Worm (Caenorhabditis elegans) whole organism, L1 larva: ENCODE data around the gene dhrr-1.

Source experiments
- aly-2 ChIP-seq: fragments of 150-350 bp; optimal IDR thresholded peaks from 2 replicates; lab custom pipeline; 2014; ENCODE audit warnings: missing biosample characterization, missing genetic modification characterization
- ama-1 ChIP-seq: fragments of 150-350 bp; optimal IDR thresholded peaks from 2 replicates; lab custom pipeline; 2014
- ceh-63 ChIP-seq: fragments of 200-800 bp; sonication (Bioruptor generic); optimal IDR thresholded peaks from 2 replicates; lab custom pipeline; 2018; ENCODE audit warnings: mild to moderate bottlenecking, missing genetic modification characterization, missing compliant biosample characterization
- ceh-90 ChIP-seq: sonication (generic microtip); optimal IDR thresholded peaks from 2 replicates; lab custom pipeline; 2016; ENCODE audit warnings: missing genetic modification characterization, missing compliant biosample characterization
- ces-1 ChIP-seq: fragments of 150-350 bp; optimal IDR thresholded peaks from 2 replicates; lab custom pipeline; 2014; ENCODE audit warnings: missing biosample characterization, missing genetic modification reagents, missing genetic modification characterization
- dpl-1 ChIP-seq, 3 experiments: fragments of 150-350 bp in 2 of 3; sonication (generic microtip) in 1 of 3; optimal IDR thresholded peaks; 2 replicates each; lab custom pipeline; 2014 to 2017; ENCODE audit warnings: missing biosample characterization in 3 of 3, missing genetic modification characterization in 3 of 3, missing genetic modification reagents in 3 of 3
- dsc-1 ChIP-seq: sonication (generic microtip); optimal IDR thresholded peaks from 2 replicates; lab custom pipeline; 2016; ENCODE audit warnings: mild to moderate bottlenecking, missing genetic modification characterization, missing compliant biosample characterization
- efl-1 ChIP-seq, 4 experiments: fragments of 150-350 bp; optimal IDR thresholded peaks in 3 of 4; peaks in 1 of 4; 1 replicate in 1 of 4; 2 replicates in 3 of 4; lab custom pipeline; 2014; ENCODE audit warnings: missing biosample characterization in 2 of 4, missing genetic modification characterization in 2 of 4, missing genetic modification reagents in 2 of 4
- efl-3 ChIP-seq: fragments of 200-800 bp; sonication (Bioruptor generic); optimal IDR thresholded peaks from 2 replicates; lab custom pipeline; 2018; ENCODE audit warnings: mild to moderate bottlenecking, missing genetic modification characterization, missing compliant biosample characterization
- ets-5 ChIP-seq: fragments of 200-800 bp; sonication (Bioruptor generic); IDR thresholded peaks from 2 replicates; pipeline ENCODE4 v1.3.6; 2022; ENCODE audit warnings: missing genetic modification characterization, missing compliant biosample characterization
- fkh-10 ChIP-seq: sonication (generic microtip); optimal IDR thresholded peaks from 2 replicates; lab custom pipeline; 2017; ENCODE audit warnings: missing biosample characterization, missing genetic modification reagents, missing genetic modification characterization
- fkh-4 ChIP-seq: sonication (generic microtip); optimal IDR thresholded peaks from 2 replicates; lab custom pipeline; 2016; ENCODE audit warnings: missing compliant biosample characterization, missing genetic modification characterization, borderline replicate concordance
- fos-1 ChIP-seq: fragments of 150-350 bp; optimal IDR thresholded peaks from 2 replicates; lab custom pipeline; 2014; ENCODE audit warnings: missing biosample characterization, missing genetic modification characterization
- jun-1 ChIP-seq: fragments of 150-350 bp; optimal IDR thresholded peaks from 2 replicates; lab custom pipeline; 2014; ENCODE audit warnings: missing biosample characterization, missing genetic modification reagents, missing genetic modification characterization
- lin-13 ChIP-seq: fragments of 150-350 bp; optimal IDR thresholded peaks from 2 replicates; lab custom pipeline; 2014; ENCODE audit warnings: missing biosample characterization, missing genetic modification reagents, missing genetic modification characterization
- lin-14 ChIP-seq: fragments of 200-800 bp; sonication (Bioruptor generic); optimal IDR thresholded peaks from 2 replicates; lab custom pipeline; 2018; ENCODE audit warnings: mild to moderate bottlenecking, missing genetic modification characterization, moderate library complexity, missing compliant biosample characterization
- lin-15B ChIP-seq: fragments of 150-350 bp; sonication (generic microtip); optimal IDR thresholded peaks from 3 replicates; lab custom pipeline; 2014; ENCODE audit warnings: missing biosample characterization, missing genetic modification characterization
- lin-39 ChIP-seq: fragments of 150-350 bp; optimal IDR thresholded peaks from 2 replicates; lab custom pipeline; 2014; ENCODE audit warnings: missing biosample characterization, missing genetic modification reagents, missing genetic modification characterization
- lir-3 ChIP-seq: sonication (generic microtip); optimal IDR thresholded peaks from 2 replicates; lab custom pipeline; 2016; ENCODE audit warnings: mild to moderate bottlenecking, missing genetic modification characterization, moderate library complexity, missing compliant biosample characterization; ENCODE audit not compliant: poor library complexity
- lsy-2 ChIP-seq, 2 experiments: fragments of 150-350 bp; optimal IDR thresholded peaks; 2 replicates each; lab custom pipeline; 2014; ENCODE audit warnings: missing biosample characterization in 2 of 2, missing genetic modification characterization in 2 of 2
- nhr-20 ChIP-seq: sonication (generic microtip); optimal IDR thresholded peaks from 2 replicates; lab custom pipeline; 2016; ENCODE audit warnings: mild to moderate bottlenecking, missing genetic modification characterization, missing compliant biosample characterization
- nhr-47 ChIP-seq: sonication (generic microtip); optimal IDR thresholded peaks from 2 replicates; lab custom pipeline; 2016; ENCODE audit warnings: mild to moderate bottlenecking, missing genetic modification characterization, moderate library complexity, missing compliant biosample characterization
- nhr-77 ChIP-seq: fragments of 150-350 bp; optimal IDR thresholded peaks from 2 replicates; lab custom pipeline; 2014; ENCODE audit warnings: missing biosample characterization, missing genetic modification characterization
- nhr-84 ChIP-seq: sonication (generic microtip); optimal IDR thresholded peaks from 2 replicates; lab custom pipeline; 2017; ENCODE audit warnings: missing biosample characterization, missing genetic modification characterization
- pag-3 ChIP-seq: sonication (generic microtip); optimal IDR thresholded peaks from 2 replicates; lab custom pipeline; 2017; ENCODE audit warnings: missing genetic modification characterization, mild to moderate bottlenecking, missing compliant biosample characterization, antibody characterized with exemption, borderline replicate concordance; ENCODE audit not compliant: insufficient read depth
- pqm-1 ChIP-seq: sonication (generic microtip); optimal IDR thresholded peaks from 3 replicates; lab custom pipeline; 2017; ENCODE audit warnings: missing biosample characterization, missing genetic modification characterization
- rnt-1 ChIP-seq: sonication (generic microtip); optimal IDR thresholded peaks from 2 replicates; lab custom pipeline; 2016; ENCODE audit warnings: mild to moderate bottlenecking, missing genetic modification characterization, moderate library complexity, missing compliant biosample characterization
- snpc-4 ChIP-seq: fragments of 150-350 bp; optimal IDR thresholded peaks from 2 replicates; lab custom pipeline; 2014; ENCODE audit warnings: missing biosample characterization, missing genetic modification characterization
- snu-23 ChIP-seq: sonication (generic microtip); optimal IDR thresholded peaks from 2 replicates; lab custom pipeline; 2016; ENCODE audit warnings: missing genetic modification characterization, missing compliant biosample characterization
- sup-37 ChIP-seq: fragments of 200-800 bp; sonication (Bioruptor generic); optimal IDR thresholded peaks from 2 replicates; lab custom pipeline; 2018; ENCODE audit warnings: mild to moderate bottlenecking, missing genetic modification characterization, missing compliant biosample characterization
- tbx-2 ChIP-seq: sonication (generic microtip); optimal IDR thresholded peaks from 2 replicates; lab custom pipeline; 2016; ENCODE audit warnings: missing genetic modification characterization, missing compliant biosample characterization
- tlp-1 ChIP-seq: fragments of 150-350 bp; optimal IDR thresholded peaks from 2 replicates; lab custom pipeline; 2014; ENCODE audit warnings: missing biosample characterization, missing genetic modification characterization
- unc-130 ChIP-seq: fragments of 150-350 bp; optimal IDR thresholded peaks from 2 replicates; lab custom pipeline; 2017; ENCODE audit warnings: missing biosample characterization, missing genetic modification characterization, inconsistent platforms
- unc-30 ChIP-seq: sonication (generic microtip); optimal IDR thresholded peaks from 2 replicates; lab custom pipeline; 2017; ENCODE audit warnings: missing biosample characterization, missing genetic modification characterization
- vab-15 ChIP-seq: sonication (generic microtip); optimal IDR thresholded peaks from 2 replicates; lab custom pipeline; 2017; ENCODE audit warnings: missing genotype, mild to moderate bottlenecking, missing genetic modification characterization, missing compliant biosample characterization
- xbp-1 ChIP-seq: sonication (generic microtip); optimal IDR thresholded peaks from 2 replicates; lab custom pipeline; 2016; ENCODE audit warnings: missing genetic modification characterization, missing compliant biosample characterization
- zag-1 ChIP-seq: fragments of 150-350 bp; optimal IDR thresholded peaks from 2 replicates; lab custom pipeline; 2014; ENCODE audit warnings: missing biosample characterization, missing genetic modification characterization
- zip-4 ChIP-seq: fragments of 200-800 bp; sonication (Bioruptor generic); optimal IDR thresholded peaks from 2 replicates; lab custom pipeline; 2018; ENCODE audit warnings: mild to moderate bottlenecking, missing genetic modification characterization, moderate library complexity, missing compliant biosample characterization
- ztf-11 ChIP-seq, 2 experiments: sonication (generic microtip); optimal IDR thresholded peaks; 2 replicates each; lab custom pipeline; 2016 to 2017; ENCODE audit warnings: missing genetic modification characterization in 2 of 2, missing biosample characterization in 1 of 2, missing compliant biosample characterization in 1 of 2

The dhrr-1 gene

ce11 chrIII:8956146-8956646 is 11.7 kb downstream of the dhrr-1 start, which contains the start of the genes ZK643.5 and ZK643.2 (continued):
- TF ChIP-seq fos-1, result peak; percentile 21
- TF ChIP-seq pag-3, result no peak
- peak; percentile 68 for TF ChIP-seq lir-3
- TF ChIP-seq fkh-4 (tag; lab: Kevin White, UChicago), result no peak
- TF ChIP-seq snpc-4 (tag; lab: Kevin White, UChicago), result no peak
- TF ChIP-seq sup-37 (GFP tag; lab: Kevin White, UChicago), result no peak
- no peak for TF ChIP-seq ces-1 (GFP tag; lab: Kevin White, UChicago)
- no peak for TF ChIP-seq efl-3 (GFP tag; lab: Kevin White, UChicago)
- TF ChIP-seq lsy-2 (tag; optimal IDR thresholded peaks at IDR 0.05; lab: Kevin White, UChicago), result peak; percentile 92 to 98
- peak; percentile 68 for TF ChIP-seq rnt-1 (tag; lab: Kevin White, UChicago)
- TF ChIP-seq snu-23 (GFP tag; lab: Kevin White, UChicago), result peak; percentile 80
- TF ChIP-seq ceh-63 (GFP tag; lab: Kevin White, UChicago), result no peak
- no peak for TF ChIP-seq vab-15 (tag; lab: Kevin White, UChicago)
- TF ChIP-seq ztf-11 (tag; optimal IDR thresholded peaks at IDR 0.05; lab: Kevin White, UChicago), result peak in 1 of 2 experiments; percentile 7
- TF ChIP-seq jun-1 (tag; lab: Kevin White, UChicago), result no peak
- no peak for TF ChIP-seq fkh-10 (GFP tag; lab: Kevin White, UChicago)
- TF ChIP-seq lin-15B (tag; lab: Kevin White, UChicago), result peak; percentile 37
- peak; percentile 75 to 86 (median 79) for TF ChIP-seq dpl-1 (GFP tag; optimal IDR thresholded peaks at IDR 0.05; lab: Kevin White, UChicago)
- no peak for TF ChIP-seq unc-30 (tag; lab: Kevin White, UChicago)
- peak; percentile 76 for TF ChIP-seq nhr-47 (tag; lab: Kevin White, UChicago)
- TF ChIP-seq dsc-1 (tag; lab: Kevin White, UChicago), result peak; percentile 61
- no peak for TF ChIP-seq ceh-90 (tag; lab: Kevin White, UChicago)
- no peak for TF ChIP-seq tlp-1 (tag; lab: Kevin White, UChicago)
- TF ChIP-seq ets-5 (GFP tag; lab: Robert Waterston, UW), result no peak
- no peak for TF ChIP-seq nhr-77
- TF ChIP-seq zip-4, result no peak
- no peak for TF ChIP-seq ama-1
- TF ChIP-seq nhr-84, result no peak
- TF ChIP-seq zag-1 (tag; lab: Kevin White, UChicago), result no peak
- TF ChIP-seq nhr-20 (tag; lab: Kevin White, UChicago), result peak; percentile 74
- TF ChIP-seq unc-130 (tag; lab: Kevin White, UChicago), result peak; percentile 26
- no peak for TF ChIP-seq pqm-1 (tag; lab: Kevin White, UChicago)
- no peak for TF ChIP-seq lin-13 (GFP tag; lab: Kevin White, UChicago)
- peak; percentile 70 for TF ChIP-seq lin-14 (GFP tag; lab: Kevin White, UChicago)
- peak; percentile 73 for TF ChIP-seq xbp-1
- no peak for TF ChIP-seq aly-2 (tag; lab: Kevin White, UChicago)
- TF ChIP-seq tbx-2 (tag; lab: Kevin White, UChicago), result peak; percentile 72
- no peak for TF ChIP-seq lin-39 (tag; lab: Kevin White, UChicago)

ce11 chrIII:8960664-8961063 is 16.2 kb downstream of the dhrr-1 start, which contains the start of gene ZK643.6:
ZK643.6 (minus strand) TSS chrIII:8960764.
- no peak for TF ChIP-seq efl-1 (optimal IDR thresholded peaks at IDR 0.05; lab: Kevin White, UChicago)
- peak in 1 of 2 experiments; percentile 33 for TF ChIP-seq efl-1 (GFP tag; optimal IDR thresholded peaks at IDR 0.05 in 1 of 2; lab: Kevin White, UChicago)
- peak; percentile 1 for TF ChIP-seq dsc-1 (tag; lab: Kevin White, UChicago)
- TF ChIP-seq zip-4, result no peak
- TF ChIP-seq, all 84 proteins: peak for 2

ce11 chrIII:8961993-8962392 is 17.5 kb downstream of the dhrr-1 start, which contains the start of gene grl-25:
grl-25 (plus strand) TSS chrIII:8962293.
- no peak for TF ChIP-seq pqm-1 (tag; lab: Kevin White, UChicago)
- no peak for TF ChIP-seq rnt-1 (tag; lab: Kevin White, UChicago)
